Worm (Caenorhabditis elegans): Measurements from ENCODE around the gene clip-1.

The clip-1 gene

ce11 chrIII:9299919-9300318 is 31.1 kb upstream of the clip-1 start, which contains the start of gene K01B6.3:
Gene K01B6.3, plus strand, starts transcription at chrIII:9300219.
- TF ChIP-seq ceh-16 (tag; optimal IDR thresholded peaks at IDR 0.05) (no peak), ztf-11 (tag; optimal IDR thresholded peaks at IDR 0.05) (no peak), lin-39 (tag; optimal IDR thresholded peaks at IDR 0.05) (no peak), egl-27 (tag; optimal IDR thresholded peaks at IDR 0.05) (no peak), R02D3.7 (tag; optimal IDR thresholded peaks at IDR 0.05) (no peak), fkh-2 (tag; optimal IDR thresholded peaks at IDR 0.05) (no peak), nhr-237 (tag; optimal IDR thresholded peaks at IDR 0.05) (no peak), mml-1 (tag; optimal IDR thresholded peaks at IDR 0.05) (no peak)

- TF ChIP-seq nhr-76 (tag; optimal IDR thresholded peaks at IDR 0.05): no peak
- no peak for TF ChIP-seq lin-39 (tag; optimal IDR thresholded peaks at IDR 0.05)
- TF ChIP-seq ZK546.5 (tag; optimal IDR thresholded peaks at IDR 0.05): no peak
- TF ChIP-seq skn-1 (tag; optimal IDR thresholded peaks at IDR 0.05): no peak
- no peak for TF ChIP-seq R02D3.7 (tag; optimal IDR thresholded peaks at IDR 0.05)
- TF ChIP-seq egl-27 (tag; optimal IDR thresholded peaks at IDR 0.05): no peak
- no peak for TF ChIP-seq mml-1 (tag; optimal IDR thresholded peaks at IDR 0.05)
- TF ChIP-seq daf-12 (tag; optimal IDR thresholded peaks at IDR 0.05): no peak
- TF ChIP-seq lin-15B (tag; optimal IDR thresholded peaks at IDR 0.05): no peak
- TF ChIP-seq nhr-28 (tag; optimal IDR thresholded peaks at IDR 0.05): no peak
- TF ChIP-seq mdl-1 (tag; optimal IDR thresholded peaks at IDR 0.05): no peak
- no peak for TF ChIP-seq eor-1 (tag; optimal IDR thresholded peaks at IDR 0.05)
- TF ChIP-seq jun-1 (tag; optimal IDR thresholded peaks at IDR 0.05): no peak
- TF ChIP-seq elt-1 (tag; optimal IDR thresholded peaks at IDR 0.05): no peak
- no peak for TF ChIP-seq ceh-28 (tag; optimal IDR thresholded peaks at IDR 0.05)
- TF ChIP-seq nhr-43 (tag; optimal IDR thresholded peaks at IDR 0.05; ENCODE audit: poor library complexity, severe bottlenecking): no peak
- no peak for TF ChIP-seq nhr-11 (tag; optimal IDR thresholded peaks at IDR 0.05)
Observed at ce11 chrIII:9299116-9299515, 30.3 kb upstream of the clip-1 start.

- TF ChIP-seq lin-15B (tag; optimal IDR thresholded peaks at IDR 0.05): no peak
- TF ChIP-seq nhr-77 (tag; optimal IDR thresholded peaks at IDR 0.05): no peak
- TF ChIP-seq aly-2 (tag; optimal IDR thresholded peaks at IDR 0.05): no peak
- TF ChIP-seq fkh-2 (tag; optimal IDR thresholded peaks at IDR 0.05): no peak
- TF ChIP-seq mdl-1 (tag; optimal IDR thresholded peaks at IDR 0.05): no peak
- no peak for TF ChIP-seq ztf-11 (tag; optimal IDR thresholded peaks at IDR 0.05)
- TF ChIP-seq jun-1 (tag; optimal IDR thresholded peaks at IDR 0.05): no peak
- TF ChIP-seq lsy-12 (tag; optimal IDR thresholded peaks at IDR 0.05): no peak
- no peak for TF ChIP-seq elt-1 (tag; optimal IDR thresholded peaks at IDR 0.05)
- TF ChIP-seq hmg-11 (tag; optimal IDR thresholded peaks at IDR 0.05): no peak
- no peak for TF ChIP-seq unc-39 (tag; optimal IDR thresholded peaks at IDR 0.05)
- no peak for TF ChIP-seq fos-1 (tag; optimal IDR thresholded peaks at IDR 0.05)
Observed at ce11 chrIII:9297345-9297744, 28.5 kb upstream of the clip-1 start, which contains the start of gene K01B6.4. Gene K01B6.4, minus strand, starts transcription at chrIII:9297445.

DNA sequence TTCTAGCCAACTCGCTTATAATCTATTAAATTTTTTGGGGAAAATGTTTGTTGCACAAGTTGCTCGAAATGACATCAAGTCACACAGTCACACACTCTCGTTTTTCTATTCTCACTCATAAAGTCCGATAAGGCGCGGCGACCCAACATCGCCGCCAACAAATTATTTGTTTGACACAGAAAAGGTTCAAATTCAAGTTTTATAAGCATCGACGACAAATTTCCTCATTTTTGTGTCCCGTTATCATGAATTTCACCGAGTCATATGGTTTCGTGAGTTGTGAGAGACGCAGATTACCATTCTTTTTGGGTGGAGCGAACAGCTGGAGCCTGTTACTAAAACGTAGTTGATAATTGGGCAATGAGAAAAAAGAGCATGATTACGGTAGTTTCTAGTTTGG is 21.0 kb upstream of the clip-1 start:
- TF ChIP-seq eor-1 (tag; optimal IDR thresholded peaks at IDR 0.05) (no peak), elt-2 (tag; optimal IDR thresholded peaks at IDR 0.05) (peak; percentile 96), nfya-1 (tag; optimal IDR thresholded peaks at IDR 0.05; ENCODE audit: insufficient read depth) (peak; percentile 27), daf-12 (tag; optimal IDR thresholded peaks at IDR 0.05) (no peak), R02D3.7 (tag; optimal IDR thresholded peaks at IDR 0.05) (no peak), nhr-237 (tag; optimal IDR thresholded peaks at IDR 0.05) (no peak), nhr-77 (tag; optimal IDR thresholded peaks at IDR 0.05) (no peak), nhr-76 (tag; optimal IDR thresholded peaks at IDR 0.05) (no peak), ztf-4 (tag; optimal IDR thresholded peaks at IDR 0.05) (no peak), nhr-43 (tag; optimal IDR thresholded peaks at IDR 0.05; ENCODE audit: poor library complexity, severe bottlenecking) (no peak), pqm-1 (tag; optimal IDR thresholded peaks at IDR 0.05) (peak; percentile 94), aly-2 (tag; optimal IDR thresholded peaks at IDR 0.05) (no peak), fkh-2 (tag; optimal IDR thresholded peaks at IDR 0.05) (no peak), jun-1 (tag; optimal IDR thresholded peaks at IDR 0.05) (peak; percentile 9), nhr-25 (tag; optimal IDR thresholded peaks at IDR 0.05) (no peak), ztf-11 (tag; optimal IDR thresholded peaks at IDR 0.05) (no peak), lsy-12 (tag; optimal IDR thresholded peaks at IDR 0.05) (no peak), egl-5 (tag; optimal IDR thresholded peaks at IDR 0.05) (no peak), nhr-28 (tag; optimal IDR thresholded peaks at IDR 0.05) (no peak)

DNA sequence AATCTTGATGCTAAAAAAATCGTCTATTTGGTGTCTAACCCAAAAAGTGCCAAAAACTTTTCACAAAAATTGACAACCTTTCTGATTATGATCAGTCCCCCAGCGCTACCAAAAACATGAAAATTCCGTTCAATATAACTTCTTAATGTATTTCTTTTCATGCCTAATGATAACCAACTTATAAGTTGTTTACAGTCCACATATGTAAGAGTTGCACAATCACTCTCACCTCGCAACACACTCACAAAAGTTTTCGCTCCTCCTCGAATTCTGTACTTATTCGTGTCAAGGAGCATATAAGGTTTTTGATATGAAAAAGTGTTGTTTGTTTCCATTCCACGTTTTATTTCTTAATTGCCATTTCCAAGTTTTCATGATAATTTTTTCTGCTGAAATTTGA is 19.7 kb upstream of the clip-1 start:
- TF ChIP-seq nhr-11 (tag; optimal IDR thresholded peaks at IDR 0.05) (no peak), elt-2 (tag; optimal IDR thresholded peaks at IDR 0.05) (peak; percentile 44), pha-4 (tag; optimal IDR thresholded peaks at IDR 0.05) (peak; percentile 2)
